Worm (Caenorhabditis elegans) whole organism, young adult: ENCODE results near the gene srh-73.
"Not testable (repeated sequence)": the region's sequence is repeated elsewhere in the genome, so short reads cannot be mapped to it uniquely, and the experiment has no call there.

Source experiments
- B0019.2 ChIP-seq: fragments of 200-800 bp; sonication (Bioruptor generic); conservative IDR thresholded peaks from 2 replicates; pipeline ENCODE4 v1.3.6; 2022; ENCODE audit warnings: missing genetic modification reagents, missing genetic modification characterization, missing compliant biosample characterization
- B0035.1 ChIP-seq: sonication (generic microtip); optimal IDR thresholded peaks from 2 replicates; lab custom pipeline; 2016; ENCODE audit warnings: missing genetic modification characterization, mild to moderate bottlenecking, missing compliant biosample characterization, missing genotype, missing genetic modification reagents
- B0261.1 ChIP-seq: sonication (generic microtip); optimal IDR thresholded peaks from 2 replicates; lab custom pipeline; 2016; ENCODE audit warnings: mild to moderate bottlenecking, missing genetic modification characterization, moderate library complexity, missing compliant biosample characterization
- F23B12.7 ChIP-seq: sonication (generic microtip); optimal IDR thresholded peaks from 2 replicates; lab custom pipeline; 2017; ENCODE audit warnings: missing genetic modification characterization, mild to moderate bottlenecking, missing compliant biosample characterization, antibody characterized with exemption, moderate library complexity; ENCODE audit not compliant: insufficient read depth
- F49E8.2 ChIP-seq: sonication (generic microtip); optimal IDR thresholded peaks from 3 replicates; lab custom pipeline; 2017; ENCODE audit warnings: missing genetic modification characterization, mild to moderate bottlenecking, missing compliant biosample characterization, antibody characterized with exemption, moderate library complexity; ENCODE audit not compliant: insufficient read depth
- K12H6.12 ChIP-seq: fragments of 200-800 bp; sonication (Bioruptor generic); optimal IDR thresholded peaks from 2 replicates; lab custom pipeline; 2018; ENCODE audit warnings: mild to moderate bottlenecking, missing genetic modification characterization, missing compliant biosample characterization
- T07F8.4 ChIP-seq: sonication (generic microtip); optimal IDR thresholded peaks from 2 replicates; lab custom pipeline; 2016; ENCODE audit warnings: mild to moderate bottlenecking, missing genetic modification characterization, moderate library complexity, missing compliant biosample characterization
- T26A5.8 ChIP-seq: sonication (generic microtip); optimal IDR thresholded peaks from 2 replicates; lab custom pipeline; 2016; ENCODE audit warnings: missing genetic modification characterization, missing compliant biosample characterization
- Y79H2A.3 ChIP-seq: fragments of 200-800 bp; sonication (Bioruptor generic); conservative IDR thresholded peaks from 2 replicates; pipeline ENCODE4 v1.3.6; 2022; ENCODE audit warnings: missing genetic modification reagents, missing genetic modification characterization, missing compliant biosample characterization
- atf-7 ChIP-seq: sonication (generic microtip); optimal IDR thresholded peaks from 2 replicates; lab custom pipeline; 2017; ENCODE audit warnings: mild to moderate bottlenecking, missing genetic modification characterization, missing compliant biosample characterization
- athp-1 ChIP-seq: sonication (generic microtip); optimal IDR thresholded peaks from 2 replicates; lab custom pipeline; 2017; ENCODE audit warnings: mild to moderate bottlenecking, missing genetic modification characterization, missing compliant biosample characterization
- cebp-2 ChIP-seq: fragments of 200-800 bp; sonication (Bioruptor generic); IDR thresholded peaks from 2 replicates; pipeline ENCODE4 v1.3.6; 2022; ENCODE audit warnings: missing genetic modification characterization, missing compliant biosample characterization
- ceh-100 ChIP-seq: fragments of 200-800 bp; sonication (Bioruptor generic); IDR thresholded peaks from 2 replicates; pipeline ENCODE4 v1.3.6; 2022; ENCODE audit warnings: missing genetic modification reagents, missing genetic modification characterization, missing compliant biosample characterization
- ceh-40 ChIP-seq: fragments of 200-800 bp; sonication (Bioruptor generic); IDR thresholded peaks from 2 replicates; pipeline ENCODE4 v1.3.6; 2022; ENCODE audit warnings: missing genetic modification characterization, missing compliant biosample characterization
- chd-7 ChIP-seq: sonication (generic microtip); optimal IDR thresholded peaks from 2 replicates; lab custom pipeline; 2016; ENCODE audit warnings: mild to moderate bottlenecking, missing genetic modification characterization, moderate library complexity, missing compliant biosample characterization
- die-1 ChIP-seq: sonication (generic microtip); optimal IDR thresholded peaks from 2 replicates; lab custom pipeline; 2016; ENCODE audit warnings: missing genotype, mild to moderate bottlenecking, missing genetic modification characterization, missing compliant biosample characterization
- dox-1 ChIP-seq: fragments of 200-800 bp; sonication (Bioruptor generic); IDR thresholded peaks from 2 replicates; pipeline ENCODE4 v1.3.6; 2022; ENCODE audit warnings: missing genetic modification reagents, missing genetic modification characterization, missing compliant biosample characterization
- egl-44 ChIP-seq: fragments of 200-800 bp; sonication (Bioruptor generic); IDR thresholded peaks from 2 replicates; pipeline ENCODE4 v1.3.6; 2022; ENCODE audit warnings: missing genetic modification reagents, missing genetic modification characterization, missing compliant biosample characterization
- ets-4 ChIP-seq: fragments of 200-800 bp; sonication (Bioruptor generic); optimal IDR thresholded peaks from 2 replicates; lab custom pipeline; 2018; ENCODE audit warnings: mild to moderate bottlenecking, missing genetic modification characterization, missing compliant biosample characterization
- hlh-12 ChIP-seq: sonication (generic microtip); optimal IDR thresholded peaks from 2 replicates; lab custom pipeline; 2016; ENCODE audit warnings: missing genetic modification characterization, missing compliant biosample characterization
- hlh-26 ChIP-seq: fragments of 200-800 bp; sonication (Bioruptor generic); conservative IDR thresholded peaks from 2 replicates; pipeline ENCODE4 v1.3.6; 2022; ENCODE audit warnings: missing genetic modification reagents, missing genetic modification characterization, missing compliant biosample characterization
- let-526 ChIP-seq: fragments of 200-800 bp; sonication (Bioruptor generic); IDR thresholded peaks from 2 replicates; pipeline ENCODE4 v1.3.6; 2022; ENCODE audit warnings: missing genetic modification reagents, missing genetic modification characterization, missing compliant biosample characterization
- lin-26 ChIP-seq: fragments of 200-800 bp; sonication (Bioruptor generic); IDR thresholded peaks from 2 replicates; pipeline ENCODE4 v1.3.6; 2022; ENCODE audit warnings: missing genetic modification reagents, missing genetic modification characterization, missing compliant biosample characterization
- lin-54 ChIP-seq: fragments of 200-800 bp; sonication (Bioruptor generic); optimal IDR thresholded peaks from 2 replicates; lab custom pipeline; 2018; ENCODE audit warnings: mild to moderate bottlenecking, missing genetic modification characterization, missing compliant biosample characterization
- madf-6 ChIP-seq: fragments of 200-800 bp; sonication (Bioruptor generic); IDR thresholded peaks from 2 replicates; pipeline ENCODE4 v1.3.6; 2022; ENCODE audit warnings: missing genetic modification reagents, missing genetic modification characterization, missing compliant biosample characterization
- mcd-1 ChIP-seq: fragments of 200-800 bp; sonication (Bioruptor generic); IDR thresholded peaks from 2 replicates; pipeline ENCODE4 v1.3.6; 2022; ENCODE audit warnings: missing genetic modification reagents, missing genetic modification characterization, missing compliant biosample characterization
- mes-4 ChIP-seq: sonication (generic microtip); optimal IDR thresholded peaks from 2 replicates; lab custom pipeline; 2016; ENCODE audit warnings: missing genotype, missing genetic modification characterization, missing compliant biosample characterization
- mxl-1 ChIP-seq: sonication (generic microtip); optimal IDR thresholded peaks from 2 replicates; lab custom pipeline; 2016; ENCODE audit warnings: missing genetic modification characterization, missing compliant biosample characterization
- nfya-1 ChIP-seq: sonication (generic microtip); optimal IDR thresholded peaks from 2 replicates; lab custom pipeline; 2017; ENCODE audit warnings: antibody characterized with exemption, missing compliant biosample characterization, missing genetic modification characterization, borderline replicate concordance; ENCODE audit not compliant: insufficient read depth
- nhr-90 ChIP-seq: sonication (generic microtip); optimal IDR thresholded peaks from 2 replicates; lab custom pipeline; 2016; ENCODE audit warnings: missing genotype, mild to moderate bottlenecking, missing genetic modification characterization, missing compliant biosample characterization
- rcor-1 ChIP-seq: fragments of 200-800 bp; sonication (Bioruptor generic); IDR thresholded peaks from 2 replicates; pipeline ENCODE4 v1.3.6; 2022; ENCODE audit warnings: missing genetic modification reagents, missing genetic modification characterization, missing compliant biosample characterization
- rec-8 ChIP-seq, 2 experiments: sonication (generic microtip); optimal IDR thresholded peaks; 2 replicates each; lab custom pipeline; 2016; ENCODE audit warnings: mild to moderate bottlenecking in 2 of 2, missing genetic modification characterization in 2 of 2, missing genetic modification reagents in 2 of 2, missing genotype in 2 of 2, missing biosample characterization in 1 of 2, missing compliant biosample characterization in 1 of 2, moderate library complexity in 1 of 2
- rpc-1 ChIP-seq, 2 experiments: fragments of 150-350 bp in 1 of 2; sonication (generic microtip) in 1 of 2; optimal IDR thresholded peaks; 2 replicates each; lab custom pipeline; 2014 to 2018; ENCODE audit warnings: missing biosample characterization in 1 of 2, missing genetic modification characterization in 1 of 2, missing genetic modification reagents in 1 of 2, missing genotype in 1 of 2
- snpc-1.1 ChIP-seq: sonication (generic microtip); optimal IDR thresholded peaks from 2 replicates; lab custom pipeline; 2017; ENCODE audit warnings: missing genetic modification characterization, mild to moderate bottlenecking, missing compliant biosample characterization, antibody characterized with exemption, moderate library complexity, missing genotype, missing genetic modification reagents; ENCODE audit not compliant: insufficient read depth
- snpc-3.4 ChIP-seq: sonication (generic microtip); optimal IDR thresholded peaks from 2 replicates; lab custom pipeline; 2017; ENCODE audit warnings: missing genetic modification characterization, mild to moderate bottlenecking, missing compliant biosample characterization, antibody characterized with exemption, moderate library complexity, missing genotype, missing genetic modification reagents
- snpc-4 ChIP-seq, 5 experiments: fragments of 150-350 bp in 1 of 5; sonication (generic microtip) in 4 of 5; optimal IDR thresholded peaks; 2 replicates each; lab custom pipeline; 2014 to 2018; ENCODE audit warnings: missing genetic modification characterization in 5 of 5, missing biosample characterization in 3 of 5, antibody characterized with exemption in 2 of 5, mild to moderate bottlenecking in 2 of 5, missing compliant biosample characterization in 2 of 5, missing genotype in 2 of 5, moderate library complexity in 2 of 5, missing genetic modification reagents in 1 of 5
- tbp1 ChIP-seq: fragments of 200-800 bp; sonication (Bioruptor generic); optimal IDR thresholded peaks from 2 replicates; lab custom pipeline; 2018; ENCODE audit warnings: mild to moderate bottlenecking, missing genetic modification characterization, missing compliant biosample characterization
- xnd-1 ChIP-seq: sonication (generic microtip); optimal IDR thresholded peaks from 2 replicates; lab custom pipeline; 2016; ENCODE audit warnings: missing genotype, missing genetic modification reagents, missing genetic modification characterization, missing compliant biosample characterization
- ztf-28 ChIP-seq: fragments of 200-800 bp; sonication (Bioruptor generic); IDR thresholded peaks from 2 replicates; pipeline ENCODE4 v1.3.6; 2022; ENCODE audit warnings: missing genetic modification reagents, missing genetic modification characterization, missing compliant biosample characterization

srh-73 gene

ce11 chrII:12535297-12535803 is 23.4 kb downstream of the srh-73 start, which contains the start of gene nimk-1:
Gene nimk-1 (plus strand): TSS chrII:12535753.
- TF ChIP-seq cebp-2 (GFP tag; lab: Robert Waterston, UW): no peak
- no peak for TF ChIP-seq hlh-26 (GFP tag; lab: Robert Waterston, UW)
- no peak for TF ChIP-seq snpc-1.1
- TF ChIP-seq madf-6 (GFP tag; lab: Robert Waterston, UW): no peak
- TF ChIP-seq, all 124 proteins: peak for 0

DNA sequence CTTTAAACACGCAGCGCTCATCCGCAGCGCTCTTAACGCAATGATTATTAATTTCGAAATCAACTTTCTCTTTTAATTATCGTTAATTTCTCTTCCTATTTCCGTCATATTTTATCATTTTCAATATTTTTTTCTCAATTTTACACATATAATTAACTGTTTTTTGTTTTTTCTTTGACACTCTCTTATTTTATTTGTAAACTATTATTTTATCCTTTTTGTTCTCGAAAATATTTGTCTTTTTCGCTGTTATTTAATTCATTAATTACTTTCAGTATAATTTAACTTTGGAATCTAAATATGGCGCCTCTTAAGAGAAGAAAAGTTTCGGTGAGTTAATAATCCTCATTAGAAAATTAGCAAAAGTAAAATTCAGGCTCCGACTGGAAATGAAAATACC is 24.2 kb downstream of the srh-73 start, which contains the start of gene F49C5.3:
Gene F49C5.3 (plus strand): TSS at position 301 of the 400 bp plus-strand sequence.
- TF ChIP-seq mcd-1 (GFP tag; lab: Robert Waterston, UW); ets-4 (GFP tag; lab: Kevin White, UChicago); rcor-1 (GFP tag; lab: Robert Waterston, UW): not testable (repeated sequence)
- TF ChIP-seq, all 124 proteins: peak for 0; not testable (repeated sequence) for 124

ce11 chrII:12539395-12539794 is 27.4 kb downstream of the srh-73 start:
- no peak for TF ChIP-seq die-1 (tag; lab: Kevin White, UChicago)
- peak; percentile 80 for TF ChIP-seq tbp1 (GFP tag; lab: Kevin White, UChicago)
- no peak for TF ChIP-seq snpc-3.4 (tag; lab: Kevin White, UChicago)
- TF ChIP-seq rpc-1 (optimal IDR thresholded peaks at IDR 0.05; lab: Kevin White, UChicago): peak; percentile 46
- peak; percentile 69 for TF ChIP-seq rpc-1 (tag; optimal IDR thresholded peaks at IDR 0.05; lab: Kevin White, UChicago)
- no peak for TF ChIP-seq T26A5.8 (tag; lab: Kevin White, UChicago)
- TF ChIP-seq B0261.1 (tag; lab: Kevin White, UChicago): peak; percentile 57
- no peak for TF ChIP-seq nfya-1 (tag; lab: Kevin White, UChicago)
- no peak for TF ChIP-seq ztf-28 (GFP tag; lab: Robert Waterston, UW)

DNA sequence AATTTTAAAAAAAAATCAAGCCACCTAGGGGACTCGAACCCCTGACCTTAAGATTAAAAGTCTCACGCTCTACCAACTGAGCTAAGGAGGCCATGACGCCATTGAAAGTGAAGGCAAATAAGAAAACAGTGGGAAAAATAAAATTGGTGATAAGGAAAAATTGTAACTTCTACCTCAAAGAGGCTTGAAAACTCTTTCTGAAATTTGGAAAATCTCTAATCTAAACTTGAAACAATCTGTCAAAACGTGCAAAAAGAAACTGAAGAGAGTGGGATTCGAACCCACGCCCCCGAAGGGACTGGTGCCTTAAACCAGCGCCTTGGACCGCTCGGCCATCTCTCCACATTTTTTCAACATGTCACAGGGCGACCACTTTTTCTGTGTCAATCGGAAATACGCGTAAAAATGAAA is 29.7 kb downstream of the srh-73 start:
- TF ChIP-seq chd-7 (tag; lab: Kevin White, UChicago) (peak; percentile 77), hlh-12 (tag; lab: Kevin White, UChicago) (peak; percentile 71), mxl-1 (peak; percentile 65), T07F8.4 (tag; lab: Kevin White, UChicago) (peak; percentile 69), athp-1 (tag; lab: Kevin White, UChicago) (peak; percentile 27), madf-6 (GFP tag; lab: Robert Waterston, UW) (peak; percentile 63), B0035.1 (tag; lab: Kevin White, UChicago) (peak; percentile 51), snpc-4 (GFP tag; optimal IDR thresholded peaks at IDR 0.05; lab: Kevin White, UChicago) (peak; percentile 75), snpc-4 (tag; optimal IDR thresholded peaks at IDR 0.05; lab: Kevin White, UChicago) (peak in 3 of 4 experiments; percentile 44 to 72 (median 70)), Y79H2A.3 (0 out of 2 replicates have a peak, but pooled peaks have one; percentile 53), ceh-100 (GFP tag; lab: Robert Waterston, UW) (peak; percentile 56; the same call in 1 of the 2 replicates), nhr-90 (tag; lab: Kevin White, UChicago) (peak; percentile 88), F49E8.2 (peak; percentile 61), snpc-3.4 (tag; lab: Kevin White, UChicago) (peak; percentile 67), egl-44 (GFP tag; lab: Robert Waterston, UW) (0 out of 2 replicates have a peak, but pooled peaks have one; percentile 64), xnd-1 (peak; percentile 3), lin-26 (GFP tag; lab: Robert Waterston, UW) (peak; percentile 90), lin-54 (peak; percentile 41), B0261.1 (tag; lab: Kevin White, UChicago) (peak; percentile 94), atf-7 (tag; lab: Kevin White, UChicago) (peak; percentile 66), K12H6.12 (peak; percentile 9), let-526 (0 out of 2 replicates have a peak, but pooled peaks have one; percentile 59), ceh-40 (GFP tag; lab: Robert Waterston, UW) (0 out of 2 replicates have a peak, but pooled peaks have one; percentile 40), rec-8 (tag; optimal IDR thresholded peaks at IDR 0.05; lab: Kevin White, UChicago) (peak; percentile 3 to 62), dox-1 (GFP tag; lab: Robert Waterston, UW) (peak; percentile 80), die-1 (tag; lab: Kevin White, UChicago) (peak; percentile 84), mes-4 (tag; lab: Kevin White, UChicago) (peak; percentile 55), B0019.2 (GFP tag; lab: Robert Waterston, UW) (0 out of 2 replicates have a peak, but pooled peaks have one; percentile 26), F23B12.7 (peak; percentile 76)
